Worm (Caenorhabditis elegans): ENCODE measurements around the gene srlf-16.

ce11 chrV:8058359-8058758 is 46.2 kb upstream of the srlf-16 start, which contains the start of gene str-138:
- TF ChIP-seq klf-2 (GFP tag; conservative IDR thresholded peaks at IDR 0.05) (no peak), ref-1 (GFP tag; conservative IDR thresholded peaks at IDR 0.05) (no peak), flt-1 (GFP tag; IDR thresholded peaks at IDR 0.05) (no peak), med-1 (GFP tag; optimal IDR thresholded peaks at IDR 0.05; ENCODE audit: insufficient read depth) (no peak), ztf-23 (GFP tag; IDR thresholded peaks at IDR 0.05) (no peak), cog-1 (tag; optimal IDR thresholded peaks at IDR 0.05) (no peak)
